Fruit fly (Drosophila melanogaster) whole organism, wandering third instar larva: ENCODE data around the gene Lamtor3.

Experiments
- Abd-B ChIP-seq: fragments of >200 bp; optimal IDR thresholded peaks from 2 replicates; lab custom pipeline; 2017; ENCODE audit warnings: missing biosample characterization, missing genetic modification characterization
- CG32264 ChIP-seq: fragments of 200-800 bp; sonication (Bioruptor generic); optimal IDR thresholded peaks from 2 replicates; lab custom pipeline; 2016; ENCODE audit warnings: missing biosample characterization, missing genetic modification characterization
- CG9705 ChIP-seq: fragments of 200-800 bp; sonication (Bioruptor generic); optimal IDR thresholded peaks from 2 replicates; lab custom pipeline; 2018; ENCODE audit warnings: missing biosample characterization, mild to moderate bottlenecking, missing genetic modification characterization
- CrebA ChIP-seq: fragments of 200-800 bp; sonication (Bioruptor generic); optimal IDR thresholded peaks from 2 replicates; lab custom pipeline; 2016; ENCODE audit warnings: missing biosample characterization, mild to moderate bottlenecking, missing genetic modification characterization, borderline replicate concordance
- Dfd ChIP-seq: fragments of >200 bp; optimal IDR thresholded peaks from 2 replicates; lab custom pipeline; 2017; ENCODE audit warnings: missing biosample characterization, missing genetic modification characterization
- Dif ChIP-seq: fragments of 200-275, 200-300 bp; sonication (Bioruptor generic); optimal IDR thresholded peaks from 2 replicates; lab custom pipeline; 2018; ENCODE audit warnings: missing biosample characterization, missing genetic modification characterization; ENCODE audit not compliant: partially characterized antibody
- GATAd ChIP-seq: sonication (Bioruptor generic); optimal IDR thresholded peaks from 2 replicates; lab custom pipeline; 2016; ENCODE audit warnings: missing biosample characterization, missing genetic modification characterization
- HLH106 ChIP-seq: fragments of 200-800 bp; optimal IDR thresholded peaks from 3 replicates; lab custom pipeline; 2019; ENCODE audit warnings: missing biosample characterization, mild to moderate bottlenecking, missing genetic modification characterization, moderate library complexity
- Hr78 ChIP-seq: fragments of >200 bp; optimal IDR thresholded peaks from 2 replicates; lab custom pipeline; 2017; ENCODE audit warnings: missing biosample characterization, missing genetic modification characterization
- Hr83 ChIP-seq: fragments of 200-300 bp; sonication (Bioruptor generic); optimal IDR thresholded peaks from 2 replicates; lab custom pipeline; 2016; ENCODE audit warnings: missing biosample characterization, mild to moderate bottlenecking, missing genetic modification characterization, moderate library complexity; ENCODE audit not compliant: poor library complexity, severe bottlenecking
- Jra ChIP-seq: sonication (Bioruptor generic); optimal IDR thresholded peaks from 2 replicates; lab custom pipeline; 2016; ENCODE audit warnings: missing biosample characterization, missing genetic modification characterization
- Mio ChIP-seq: sonication (Bioruptor generic); optimal IDR thresholded peaks from 2 replicates; lab custom pipeline; 2016; ENCODE audit warnings: missing biosample characterization, missing genetic modification characterization
- Myc ChIP-seq: fragments of >200 bp; optimal IDR thresholded peaks from 2 replicates; lab custom pipeline; 2017
- N ChIP-seq: fragments of >200 bp; optimal IDR thresholded peaks from 2 replicates; lab custom pipeline; 2018; ENCODE audit warnings: missing biosample characterization, missing external identifiers, missing genetic modification characterization
- OdsH ChIP-seq: fragments of 200-800 bp; sonication (Bioruptor generic); optimal IDR thresholded peaks from 2 replicates; lab custom pipeline; 2016; ENCODE audit warnings: missing biosample characterization, mild to moderate bottlenecking, missing genetic modification characterization
- Rel ChIP-seq, 2 experiments: fragments of 200-800 bp; sonication (Bioruptor generic) in 1 of 2; optimal IDR thresholded peaks; 2 replicates in 1 of 2; 3 replicates in 1 of 2; lab custom pipeline; 2016 to 2019; ENCODE audit warnings: mild to moderate bottlenecking in 2 of 2, missing biosample characterization in 2 of 2, missing genetic modification characterization in 2 of 2, moderate library complexity in 1 of 2
- Sp1 ChIP-seq: fragments of 200-800 bp; sonication (Bioruptor generic); optimal IDR thresholded peaks from 3 replicates; lab custom pipeline; 2019; ENCODE audit warnings: missing biosample characterization, mild to moderate bottlenecking, missing genetic modification characterization, moderate library complexity
- Vsx2 ChIP-seq: fragments of 200-300, 225-300 bp; sonication (Bioruptor generic); optimal IDR thresholded peaks from 2 replicates; lab custom pipeline; 2018; ENCODE audit warnings: missing biosample characterization, missing genetic modification characterization; ENCODE audit not compliant: partially characterized antibody
- br ChIP-seq: fragments of 200-800 bp; sonication (Bioruptor generic); optimal IDR thresholded peaks from 2 replicates; lab custom pipeline; 2016; ENCODE audit warnings: missing biosample characterization, missing genetic modification characterization
- brk ChIP-seq: fragments of 200-800 bp; sonication (Bioruptor generic); optimal IDR thresholded peaks from 2 replicates; lab custom pipeline; 2016; ENCODE audit warnings: missing biosample characterization, mild to moderate bottlenecking, missing genetic modification characterization
- dl ChIP-seq, 2 experiments: fragments of 175-275, 200-275 bp in 1 of 2; fragments of 200-275 bp in 1 of 2; sonication (Bioruptor generic); optimal IDR thresholded peaks; lab custom pipeline; 2018; ENCODE audit warnings: mild to moderate bottlenecking in 2 of 2, missing biosample characterization in 2 of 2, missing genetic modification characterization in 2 of 2, moderate library complexity in 2 of 2; ENCODE audit not compliant: partially characterized antibody in 2 of 2, insufficient read depth in 1 of 2
- dsf ChIP-seq: sonication (Bioruptor generic); optimal IDR thresholded peaks from 2 replicates; lab custom pipeline; 2016; ENCODE audit warnings: missing biosample characterization, missing genetic modification characterization, borderline replicate concordance
- jim ChIP-seq: fragments of 175-275, 200-325 bp; sonication (Bioruptor generic); optimal IDR thresholded peaks from 2 replicates; lab custom pipeline; 2016; ENCODE audit warnings: missing biosample characterization, mild to moderate bottlenecking, missing genetic modification characterization
- lola ChIP-seq: fragments of >200 bp; optimal IDR thresholded peaks from 2 replicates; lab custom pipeline; 2017; ENCODE audit warnings: missing biosample characterization, missing genetic modification characterization
- psq ChIP-seq: fragments of 200-800 bp; sonication (Bioruptor generic); optimal IDR thresholded peaks from 3 replicates; lab custom pipeline; 2017; ENCODE audit warnings: missing biosample characterization, mild to moderate bottlenecking, missing genetic modification characterization, moderate library complexity
- rgr ChIP-seq: fragments of 200-800 bp; sonication (Bioruptor generic); optimal IDR thresholded peaks from 3 replicates; lab custom pipeline; 2016; ENCODE audit warnings: missing biosample characterization, mild to moderate bottlenecking, missing genetic modification characterization
- sage ChIP-seq: fragments of 200-800 bp; sonication (Bioruptor generic); optimal IDR thresholded peaks from 2 replicates; lab custom pipeline; 2016; ENCODE audit warnings: missing biosample characterization, mild to moderate bottlenecking, missing genetic modification characterization
- sv ChIP-seq: fragments of 200-800 bp; sonication (Bioruptor generic); optimal IDR thresholded peaks from 3 replicates; lab custom pipeline; 2016; ENCODE audit warnings: missing biosample characterization, missing genetic modification characterization
- tai ChIP-seq: sonication (Bioruptor generic); optimal IDR thresholded peaks from 2 replicates; lab custom pipeline; 2016; ENCODE audit warnings: missing biosample characterization, missing genetic modification characterization
- usp ChIP-seq: fragments of >200 bp; optimal IDR thresholded peaks from 2 replicates; lab custom pipeline; 2017; ENCODE audit warnings: missing biosample characterization, missing genetic modification characterization
- woc ChIP-seq: sonication (Bioruptor generic); optimal IDR thresholded peaks from 2 replicates; lab custom pipeline; 2016; ENCODE audit warnings: missing biosample characterization, mild to moderate bottlenecking, missing genetic modification characterization

Lamtor3 gene

DNA sequence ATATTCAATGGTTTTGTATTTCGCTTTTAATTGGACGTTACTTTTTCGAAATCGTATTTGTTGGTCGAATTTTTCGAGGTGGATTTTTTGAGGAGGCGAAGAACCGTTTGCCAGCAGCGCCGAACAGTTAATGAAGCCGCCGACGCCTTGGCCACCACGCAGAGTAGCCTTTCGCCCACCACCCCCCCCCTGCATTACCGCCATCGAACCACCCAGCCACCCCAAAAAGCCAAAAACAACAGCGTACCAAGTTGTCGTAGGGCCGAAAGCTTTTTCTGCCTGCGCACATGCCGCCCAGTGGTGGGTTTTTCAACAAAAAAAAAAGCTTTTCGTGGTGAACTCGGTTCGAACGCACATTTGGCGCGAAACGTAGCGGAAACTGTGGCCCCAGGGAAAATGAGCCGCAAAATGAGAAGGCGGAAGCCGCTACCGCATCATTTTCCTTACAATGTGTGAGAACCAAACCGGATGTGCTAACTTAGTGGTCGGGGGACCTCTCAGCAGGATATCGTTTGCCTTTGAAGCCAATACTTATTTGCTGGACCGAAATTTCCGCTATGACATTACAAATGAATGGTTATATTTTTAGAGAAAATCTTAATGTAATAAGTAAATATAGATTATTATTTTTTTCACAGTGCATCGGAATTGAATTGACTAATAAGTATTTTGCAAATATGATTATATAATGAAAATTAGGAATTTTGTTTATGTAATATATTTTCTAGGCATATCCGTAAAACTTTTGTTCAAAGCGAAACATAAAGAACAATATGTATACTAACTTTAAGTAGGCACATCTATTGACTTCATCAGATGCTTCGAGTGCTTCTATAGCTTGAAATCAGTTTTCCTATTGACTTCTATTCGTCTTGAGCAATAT lies 47.8 kb upstream of the Lamtor3 start, which contains the start of the genes Dif and CG5043:
Gene Dif, minus strand, starts transcription at position 132 of the 883 bp plus-strand sequence.
Gene CG5043, plus strand, starts transcription at position 833 of the 883 bp plus-strand sequence.
- no peak for TF ChIP-seq br (GFP tag; lab: Kevin White, UChicago)
- TF ChIP-seq Dif (GFP tag; lab: Kevin White, UChicago): peak; percentile 9

DNA sequence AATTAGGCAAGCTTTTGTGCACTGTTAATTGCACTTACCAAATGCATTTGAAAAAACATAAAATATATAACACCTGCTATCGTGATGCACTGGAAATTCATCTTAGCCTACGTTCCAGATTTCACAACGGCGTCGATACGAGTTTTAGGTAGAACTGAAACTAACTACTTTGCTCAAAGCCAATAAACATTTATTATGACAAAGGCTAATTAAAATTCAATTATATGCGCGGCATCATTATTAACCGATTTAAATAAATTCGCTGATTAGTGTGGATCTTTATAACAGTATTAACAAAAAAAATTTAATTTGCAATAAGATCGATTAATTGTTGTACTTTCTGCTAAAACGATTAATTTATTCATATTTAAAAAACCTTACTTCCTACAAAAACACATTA lies 44.5 kb upstream of the Lamtor3 start, which contains the start of gene CG33928:
Gene CG33928, minus strand, starts transcription at position 101 of the 400 bp plus-strand sequence.
- TF ChIP-seq sage (GFP tag; lab: Kevin White, UChicago) (no peak), Sp1 (GFP tag; lab: Kevin White, UChicago) (no peak), Rel (GFP tag; optimal IDR thresholded peaks at IDR 0.05; lab: Kevin White, UChicago) (no peak), Rel (tag; optimal IDR thresholded peaks at IDR 0.05; lab: Kevin White, UChicago) (no peak), usp (GFP tag; lab: Kevin White, UChicago) (no peak), br (GFP tag; lab: Kevin White, UChicago) (no peak), Dif (GFP tag; lab: Kevin White, UChicago) (no peak), CG32264 (GFP tag; lab: Kevin White, UChicago) (no peak), Hr83 (no peak)

- TF ChIP-seq Dfd (GFP tag; lab: Kevin White, UChicago) (peak; percentile 95), CrebA (no peak)
Measured at dm6 chr2L:17437594-17437993, 43.4 kb upstream of the Lamtor3 start.

dm6 chr2L:17447071-17447470 lies 34.0 kb upstream of the Lamtor3 start:
- TF ChIP-seq sv (GFP tag; lab: Kevin White, UChicago): no peak
- TF ChIP-seq N (GFP tag; lab: Kevin White, UChicago): no peak
- no peak for TF ChIP-seq Abd-B (GFP tag; lab: Kevin White, UChicago)
- TF ChIP-seq CrebA: no peak
- no peak for TF ChIP-seq Myc
- no peak for TF ChIP-seq sage (GFP tag; lab: Kevin White, UChicago)
- TF ChIP-seq dsf (GFP tag; lab: Kevin White, UChicago): no peak
- no peak for TF ChIP-seq OdsH (GFP tag; lab: Kevin White, UChicago)
- TF ChIP-seq CG9705: no peak
- no peak for TF ChIP-seq rgr (GFP tag; lab: Kevin White, UChicago)
- no peak for TF ChIP-seq Hr78
- no peak for TF ChIP-seq woc (GFP tag; lab: Kevin White, UChicago)
- no peak for TF ChIP-seq brk (GFP tag; lab: Kevin White, UChicago)
- TF ChIP-seq CG32264 (GFP tag; lab: Kevin White, UChicago): no peak
- TF ChIP-seq GATAd: no peak
- TF ChIP-seq dl (GFP tag; optimal IDR thresholded peaks at IDR 0.05; lab: Kevin White, UChicago; ENCODE audit: insufficient read depth in 1 of 2, partially characterized antibody in 2 of 2): no peak
- TF ChIP-seq Hr83: no peak
- TF ChIP-seq, all 38 proteins: peak for 0

DNA sequence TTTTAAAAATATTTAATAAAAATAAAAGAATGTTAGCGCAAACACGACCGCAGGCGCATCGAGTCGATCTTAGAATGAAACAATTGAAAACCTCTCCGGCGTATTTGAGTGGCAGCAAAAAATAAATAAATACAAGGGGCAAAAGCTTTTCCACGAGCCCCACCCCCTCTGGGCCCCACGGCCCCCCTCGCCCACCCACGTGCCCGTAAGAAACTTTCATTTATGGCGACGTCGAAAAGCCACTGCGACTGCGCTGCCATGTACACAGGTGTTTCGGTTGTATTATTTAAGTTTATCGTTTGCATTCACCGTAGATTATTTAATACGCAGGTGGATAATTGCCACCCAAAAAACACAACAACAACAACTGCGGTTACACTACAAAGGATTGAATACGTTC lies 32.6 kb upstream of the Lamtor3 start:
- TF ChIP-seq Jra (no peak), br (GFP tag; lab: Kevin White, UChicago) (no peak), dsf (GFP tag; lab: Kevin White, UChicago) (no peak), HLH106 (tag; lab: Kevin White, UChicago) (no peak), Mio (GFP tag; lab: Kevin White, UChicago) (no peak), Sp1 (GFP tag; lab: Kevin White, UChicago) (no peak), Hr83 (peak; percentile 46), Dif (GFP tag; lab: Kevin White, UChicago) (peak; percentile 26), lola (GFP tag; lab: Kevin White, UChicago) (no peak), tai (GFP tag; lab: Kevin White, UChicago) (no peak), rgr (GFP tag; lab: Kevin White, UChicago) (peak; percentile 11), N (GFP tag; lab: Kevin White, UChicago) (no peak), psq (no peak), jim (GFP tag; lab: Kevin White, UChicago) (no peak), dl (GFP tag; optimal IDR thresholded peaks at IDR 0.05; lab: Kevin White, UChicago; ENCODE audit: insufficient read depth in 1 of 2, partially characterized antibody in 2 of 2) (peak in 1 of 2 experiments; percentile 36), CG9705 (no peak), CG32264 (GFP tag; lab: Kevin White, UChicago) (no peak), Dfd (GFP tag; lab: Kevin White, UChicago) (peak; percentile 66), Vsx2 (GFP tag; lab: Kevin White, UChicago) (no peak), Rel (GFP tag; optimal IDR thresholded peaks at IDR 0.05; lab: Kevin White, UChicago) (no peak), Rel (tag; optimal IDR thresholded peaks at IDR 0.05; lab: Kevin White, UChicago) (peak; percentile 20), sage (GFP tag; lab: Kevin White, UChicago) (no peak), woc (GFP tag; lab: Kevin White, UChicago) (no peak), Hr78 (no peak)
